Worm (Caenorhabditis elegans) whole organism, L2 larva: ENCODE results near the gene ZK697.14.

Source experiments
- ZK546.5 ChIP-seq: sonication (generic microtip); optimal IDR thresholded peaks from 2 replicates; lab custom pipeline; 2017; ENCODE audit warnings: missing biosample characterization, missing genetic modification characterization
- aly-2 ChIP-seq: fragments of 150-350 bp; optimal IDR thresholded peaks from 2 replicates; lab custom pipeline; 2014; ENCODE audit warnings: missing biosample characterization, missing genetic modification characterization
- blmp-1 ChIP-seq: sonication (generic microtip); optimal IDR thresholded peaks from 2 replicates; lab custom pipeline; 2017; ENCODE audit warnings: missing genetic modification characterization, mild to moderate bottlenecking, missing compliant biosample characterization, antibody characterized with exemption, moderate library complexity; ENCODE audit not compliant: insufficient read depth
- dmd-4 ChIP-seq: sonication (generic microtip); optimal IDR thresholded peaks from 2 replicates; lab custom pipeline; 2017; ENCODE audit warnings: missing biosample characterization, missing genetic modification characterization
- gmeb-1 ChIP-seq: fragments of 150-350 bp; optimal IDR thresholded peaks from 2 replicates; lab custom pipeline; 2014; ENCODE audit warnings: missing biosample characterization, missing genetic modification characterization
- lin-11 ChIP-seq: fragments of 150-350 bp; sonication (generic microtip); optimal IDR thresholded peaks from 2 replicates; lab custom pipeline; 2014; ENCODE audit warnings: missing biosample characterization, missing genetic modification characterization, inconsistent platforms, mixed read lengths
- lin-13 ChIP-seq: fragments of 150-350 bp; optimal IDR thresholded peaks from 2 replicates; lab custom pipeline; 2014; ENCODE audit warnings: missing biosample characterization, missing genetic modification reagents, missing genetic modification characterization
- nhr-11 ChIP-seq: fragments of 150-350 bp; optimal IDR thresholded peaks from 2 replicates; lab custom pipeline; 2014; ENCODE audit warnings: missing biosample characterization, missing genetic modification characterization
- nhr-12 ChIP-seq: fragments of 150-350 bp; optimal IDR thresholded peaks from 2 replicates; lab custom pipeline; 2014; ENCODE audit warnings: missing biosample characterization, missing genetic modification characterization
- nhr-77 ChIP-seq: fragments of 150-350 bp; optimal IDR thresholded peaks from 2 replicates; lab custom pipeline; 2014; ENCODE audit warnings: missing biosample characterization, missing genetic modification characterization
- unc-39 ChIP-seq: fragments of 150-350 bp; optimal IDR thresholded peaks from 2 replicates; lab custom pipeline; 2014; ENCODE audit warnings: missing biosample characterization, missing genetic modification characterization
- unc-55 ChIP-seq: fragments of 150-350 bp; sonication (generic microtip); optimal IDR thresholded peaks from 3 replicates; lab custom pipeline; 2014; ENCODE audit warnings: missing biosample characterization, missing genetic modification reagents, missing genetic modification characterization
- ztf-1 ChIP-seq: fragments of 200-800 bp; sonication (Bioruptor generic); conservative IDR thresholded peaks from 2 replicates; pipeline ENCODE4 v1.3.6; 2022; ENCODE audit warnings: missing genetic modification characterization, missing compliant biosample characterization

- no peak for TF ChIP-seq nhr-77 (tag; lab: Kevin White, UChicago)
- TF ChIP-seq nhr-11 (tag; lab: Kevin White, UChicago), result no peak
- no peak for TF ChIP-seq aly-2 (tag; lab: Kevin White, UChicago)
- TF ChIP-seq unc-55, result no peak
- TF ChIP-seq lin-11, result no peak
- no peak for TF ChIP-seq blmp-1 (tag; lab: Kevin White, UChicago)
- no peak for TF ChIP-seq lin-13 (GFP tag; lab: Kevin White, UChicago)
- TF ChIP-seq unc-39, result no peak
- TF ChIP-seq ztf-1, result no peak
- TF ChIP-seq ZK546.5 (tag; lab: Kevin White, UChicago), result no peak
- no peak for TF ChIP-seq dmd-4 (tag; lab: Kevin White, UChicago)
- TF ChIP-seq nhr-12 (tag; lab: Kevin White, UChicago), result no peak
- TF ChIP-seq gmeb-1 (tag; lab: Kevin White, UChicago), result no peak
These were observed 23.6 kb upstream of the ZK697.14 start, which contains the start of gene F36H9.4 for ce11 chrV:1779136-1779535.
